Worm (Caenorhabditis elegans) whole organism, L2 larva: ENCODE measurements around the gene F23B12.1.

Source experiments
- R02D3.7 ChIP-seq: fragments of 150-350 bp; optimal IDR thresholded peaks from 2 replicates; lab custom pipeline; 2014; ENCODE audit warnings: missing biosample characterization, missing genetic modification characterization
- alr-1 ChIP-seq: fragments of 150-350 bp; optimal IDR thresholded peaks from 2 replicates; lab custom pipeline; 2014; ENCODE audit warnings: missing biosample characterization, missing genetic modification characterization
- aly-2 ChIP-seq: fragments of 150-350 bp; optimal IDR thresholded peaks from 2 replicates; lab custom pipeline; 2014; ENCODE audit warnings: missing biosample characterization, missing genetic modification characterization
- egl-27 ChIP-seq: sonication (generic microtip); optimal IDR thresholded peaks from 3 replicates; lab custom pipeline; 2017; ENCODE audit warnings: missing biosample characterization, missing genetic modification reagents, missing genetic modification characterization
- fos-1 ChIP-seq: fragments of 150-350 bp; optimal IDR thresholded peaks from 2 replicates; lab custom pipeline; 2014; ENCODE audit warnings: missing biosample characterization, missing genetic modification characterization
- nhr-11 ChIP-seq: fragments of 150-350 bp; optimal IDR thresholded peaks from 2 replicates; lab custom pipeline; 2014; ENCODE audit warnings: missing biosample characterization, missing genetic modification characterization
- nhr-12 ChIP-seq: fragments of 150-350 bp; optimal IDR thresholded peaks from 2 replicates; lab custom pipeline; 2014; ENCODE audit warnings: missing biosample characterization, missing genetic modification characterization
- nhr-6 ChIP-seq: fragments of 150-350 bp; optimal IDR thresholded peaks from 2 replicates; lab custom pipeline; 2014; ENCODE audit warnings: missing biosample characterization, missing genetic modification characterization
- unc-39 ChIP-seq: fragments of 150-350 bp; optimal IDR thresholded peaks from 2 replicates; lab custom pipeline; 2014; ENCODE audit warnings: missing biosample characterization, missing genetic modification characterization
- unc-62 ChIP-seq: fragments of 150-350 bp; optimal IDR thresholded peaks from 2 replicates; lab custom pipeline; 2014; ENCODE audit warnings: missing biosample characterization, missing genetic modification reagents, missing genetic modification characterization

ce11 chrV:14405647-14406046 is 23.3 kb upstream of the F23B12.1 start:
- TF ChIP-seq nhr-11 (tag; lab: Kevin White, UChicago): no peak
- no peak for TF ChIP-seq unc-62
- no peak for TF ChIP-seq R02D3.7 (tag; lab: Kevin White, UChicago)
- no peak for TF ChIP-seq unc-39 (tag; lab: Kevin White, UChicago)
- no peak for TF ChIP-seq nhr-12 (tag; lab: Kevin White, UChicago)
- TF ChIP-seq aly-2: no peak
- TF ChIP-seq nhr-6 (tag; lab: Kevin White, UChicago): no peak
- TF ChIP-seq alr-1 (tag; lab: Kevin White, UChicago): no peak
- no peak for TF ChIP-seq fos-1 (tag; lab: Kevin White, UChicago)
- TF ChIP-seq egl-27 (tag; lab: Kevin White, UChicago): no peak
